Fruit fly (Drosophila melanogaster): Measurements from ENCODE around the gene ear.
A peak's percentile ranks its signal among the peaks of the same experiment; 100 is the strongest.

DNA sequence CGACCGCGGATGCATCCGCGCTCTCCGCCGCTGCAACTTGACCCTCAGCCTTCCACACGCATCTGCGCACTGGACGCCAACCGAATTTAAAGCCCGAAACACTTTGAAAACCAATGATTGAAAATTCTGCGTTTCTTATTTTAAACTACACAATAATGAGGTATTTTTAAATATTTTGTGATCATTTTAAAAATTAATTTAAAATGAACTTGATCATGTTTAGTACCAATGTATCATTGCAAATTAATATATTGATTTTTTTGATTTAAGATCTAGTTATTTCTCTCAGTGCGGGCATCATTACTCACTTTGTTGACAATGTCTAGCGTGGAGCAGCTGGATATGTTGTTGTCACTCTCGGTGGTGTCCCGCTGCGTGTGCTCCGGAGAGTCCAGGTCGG, 46.3 kb downstream of the ear start:
- TF ChIP-seq Atf6 (GFP tag; IDR thresholded peaks at IDR 0.05), result 0 out of 2 replicates have a peak, but pooled peaks have one; percentile 10
- TF ChIP-seq CG31365 (tag; optimal IDR thresholded peaks at IDR 0.05), result no peak
- no peak for TF ChIP-seq CG11247 (GFP tag; IDR thresholded peaks at IDR 0.05)
- TF ChIP-seq CG7271 (tag; optimal IDR thresholded peaks at IDR 0.05), result no peak
- 0 out of 2 replicates have a peak, but pooled peaks have one; percentile 11 for TF ChIP-seq Adf1 (GFP tag; IDR thresholded peaks at IDR 0.05)
- TF ChIP-seq CG12769 (tag; optimal IDR thresholded peaks at IDR 0.05), result no peak
- no peak for TF ChIP-seq usp (GFP tag; optimal IDR thresholded peaks at IDR 0.05)
- TF ChIP-seq CG2199 (GFP tag; IDR thresholded peaks at IDR 0.05), result no peak
- TF ChIP-seq Dek (tag; optimal IDR thresholded peaks at IDR 0.05), result no peak
- TF ChIP-seq ttk (GFP tag; IDR thresholded peaks at IDR 0.05), result peak; percentile 18; the same call in 1 of the 2 replicates
- peak; percentile 8 for TF ChIP-seq CG6765 (GFP tag; optimal IDR thresholded peaks at IDR 0.05)
- TF ChIP-seq CG10274 (GFP tag; optimal IDR thresholded peaks at IDR 0.05), result no peak
- TF ChIP-seq CG1792 (GFP tag; optimal IDR thresholded peaks at IDR 0.05), result no peak
- no peak for TF ChIP-seq exex (tag; optimal IDR thresholded peaks at IDR 0.05)
